Worm (Caenorhabditis elegans): ENCODE measurements around the gene C32D5.11.

The C32D5.11 gene

DNA sequence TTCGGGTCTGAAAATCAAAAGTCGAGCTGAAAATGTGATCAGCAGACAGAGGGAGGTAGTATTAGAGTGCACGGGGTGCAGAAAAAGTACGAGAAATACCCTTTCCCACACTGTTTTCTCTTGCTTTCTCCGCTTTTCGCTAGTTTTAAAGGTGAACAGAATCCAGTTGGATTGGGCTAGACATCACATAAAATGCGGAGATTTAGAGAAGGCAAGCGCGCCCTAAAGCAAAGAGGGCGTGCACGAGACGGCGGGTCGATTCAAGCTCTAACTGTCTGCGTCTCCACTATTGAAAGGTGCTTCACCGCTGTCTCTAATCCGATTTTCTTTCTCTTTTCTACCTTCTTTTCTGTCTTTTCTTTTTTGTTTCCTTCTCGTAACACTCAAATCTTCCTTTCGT, 14.9 kb upstream of the C32D5.11 start:
- peak; percentile 80 for TF ChIP-seq sma-3 (GFP tag; optimal IDR thresholded peaks at IDR 0.05)
- TF ChIP-seq ZK546.5 (tag; optimal IDR thresholded peaks at IDR 0.05): no peak
- TF ChIP-seq C34F6.9 (tag; optimal IDR thresholded peaks at IDR 0.05): peak; percentile 93
- peak; percentile 53 for TF ChIP-seq fos-1 (tag; optimal IDR thresholded peaks at IDR 0.05)
- TF ChIP-seq nhr-25 (tag; optimal IDR thresholded peaks at IDR 0.05): peak; percentile 79
- no peak for TF ChIP-seq nhr-10 (tag; optimal IDR thresholded peaks at IDR 0.05)
- no peak for TF ChIP-seq nhr-23 (tag; optimal IDR thresholded peaks at IDR 0.05)
- no peak for TF ChIP-seq peb-1 (tag; optimal IDR thresholded peaks at IDR 0.05)
- peak; percentile 92 for TF ChIP-seq blmp-1 (tag; optimal IDR thresholded peaks at IDR 0.05; ENCODE audit: insufficient read depth)
- peak; percentile 56 for TF ChIP-seq zag-1 (tag; optimal IDR thresholded peaks at IDR 0.05)
- peak; percentile 66 to 88 for TF ChIP-seq lsy-2 (tag; optimal IDR thresholded peaks at IDR 0.05)
- peak; percentile 88 for TF ChIP-seq crh-2 (tag; optimal IDR thresholded peaks at IDR 0.05)
- TF ChIP-seq lin-11 (tag; optimal IDR thresholded peaks at IDR 0.05): peak; percentile 83
- TF ChIP-seq lin-13 (GFP tag; optimal IDR thresholded peaks at IDR 0.05): peak; percentile 77
- peak; percentile 90 for TF ChIP-seq sma-9 (GFP tag; optimal IDR thresholded peaks at IDR 0.05)
- TF ChIP-seq sma-9 (tag; optimal IDR thresholded peaks at IDR 0.05): no peak
- no peak for TF ChIP-seq alr-1 (tag; optimal IDR thresholded peaks at IDR 0.05)
- peak; percentile 40 for TF ChIP-seq nhr-237 (tag; optimal IDR thresholded peaks at IDR 0.05)
- peak; percentile 60 for TF ChIP-seq ztf-4 (tag; optimal IDR thresholded peaks at IDR 0.05)
- TF ChIP-seq mab-5 (tag; optimal IDR thresholded peaks at IDR 0.05): peak; percentile 71
- peak; percentile 22 for TF ChIP-seq nhr-6 (tag; optimal IDR thresholded peaks at IDR 0.05)
- TF ChIP-seq mbf-1 (tag; optimal IDR thresholded peaks at IDR 0.05): no peak
- no peak for TF ChIP-seq ama-1 (optimal IDR thresholded peaks at IDR 0.05)
- TF ChIP-seq aly-2 (tag; optimal IDR thresholded peaks at IDR 0.05): no peak
- peak; percentile 91 for TF ChIP-seq unc-55 (GFP tag; optimal IDR thresholded peaks at IDR 0.05)
- no peak for TF ChIP-seq dmd-4 (tag; optimal IDR thresholded peaks at IDR 0.05)
- TF ChIP-seq nhr-21 (tag; optimal IDR thresholded peaks at IDR 0.05): peak; percentile 81
- no peak for TF ChIP-seq nhr-11 (tag; optimal IDR thresholded peaks at IDR 0.05)
- TF ChIP-seq lin-39 (tag; optimal IDR thresholded peaks at IDR 0.05): no peak
- no peak for TF ChIP-seq ztf-1 (GFP tag; conservative IDR thresholded peaks at IDR 0.05)
- TF ChIP-seq nhr-77 (tag; optimal IDR thresholded peaks at IDR 0.05): no peak
- no peak for TF ChIP-seq unc-39 (tag; optimal IDR thresholded peaks at IDR 0.05)
- TF ChIP-seq ztf-11 (tag; optimal IDR thresholded peaks at IDR 0.05): no peak
- TF ChIP-seq F13H6.1 (tag; optimal IDR thresholded peaks at IDR 0.05): peak; percentile 88
- peak; percentile 56 for TF ChIP-seq egl-27 (tag; optimal IDR thresholded peaks at IDR 0.05)
- TF ChIP-seq elt-1 (tag; optimal IDR thresholded peaks at IDR 0.05): no peak
- TF ChIP-seq mdl-1 (tag; optimal IDR thresholded peaks at IDR 0.05): peak; percentile 91 to 94
- TF ChIP-seq snpc-4 (tag; optimal IDR thresholded peaks at IDR 0.05): peak; percentile 66
- TF ChIP-seq nhr-129 (tag; optimal IDR thresholded peaks at IDR 0.05): peak; percentile 89
- TF ChIP-seq gmeb-1 (tag; optimal IDR thresholded peaks at IDR 0.05): peak; percentile 77

DNA sequence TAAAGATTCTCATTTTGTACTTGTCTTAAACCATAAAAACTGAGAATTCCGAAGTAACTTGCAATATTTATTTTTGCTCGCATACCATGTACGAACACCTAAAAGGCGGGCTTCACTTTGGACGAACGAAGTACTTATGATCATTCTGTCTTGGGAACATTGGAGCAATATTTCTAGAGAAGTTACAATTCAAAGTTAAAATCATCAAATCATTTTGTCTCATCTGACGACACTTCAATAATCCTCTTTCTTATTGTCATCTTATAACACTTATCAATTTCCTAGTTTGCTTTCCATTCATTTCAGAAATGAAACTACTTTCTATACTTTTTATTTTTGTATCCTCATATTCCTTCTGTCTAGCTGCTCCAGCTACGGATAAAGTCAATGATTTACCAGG, 11.4 kb upstream of the C32D5.11 start, which contains the start of gene ctsa-4.1:
Gene ctsa-4.1 (plus strand): TSS at position 301 of the 400 bp plus-strand sequence.
- TF ChIP-seq C34F6.9 (tag; optimal IDR thresholded peaks at IDR 0.05): no peak
- TF ChIP-seq F13H6.1 (tag; optimal IDR thresholded peaks at IDR 0.05): no peak
- no peak for TF ChIP-seq aly-2 (tag; optimal IDR thresholded peaks at IDR 0.05)
- TF ChIP-seq ceh-82 (tag; optimal IDR thresholded peaks at IDR 0.05): no peak
- no peak for TF ChIP-seq mab-5 (tag; optimal IDR thresholded peaks at IDR 0.05)
- TF ChIP-seq sma-9 (GFP tag; optimal IDR thresholded peaks at IDR 0.05): no peak
- TF ChIP-seq sma-9 (tag; optimal IDR thresholded peaks at IDR 0.05): no peak
- no peak for TF ChIP-seq ztf-11 (tag; optimal IDR thresholded peaks at IDR 0.05)
- TF ChIP-seq lin-39 (tag; optimal IDR thresholded peaks at IDR 0.05): no peak
- TF ChIP-seq mbf-1 (tag; optimal IDR thresholded peaks at IDR 0.05): no peak
- TF ChIP-seq dmd-4 (tag; optimal IDR thresholded peaks at IDR 0.05): no peak
- no peak for TF ChIP-seq ztf-1 (GFP tag; conservative IDR thresholded peaks at IDR 0.05)
- TF ChIP-seq nhr-77 (tag; optimal IDR thresholded peaks at IDR 0.05): no peak
- TF ChIP-seq lin-11 (tag; optimal IDR thresholded peaks at IDR 0.05): no peak
- no peak for TF ChIP-seq alr-1 (tag; optimal IDR thresholded peaks at IDR 0.05)
- TF ChIP-seq sma-3 (GFP tag; optimal IDR thresholded peaks at IDR 0.05): no peak

DNA sequence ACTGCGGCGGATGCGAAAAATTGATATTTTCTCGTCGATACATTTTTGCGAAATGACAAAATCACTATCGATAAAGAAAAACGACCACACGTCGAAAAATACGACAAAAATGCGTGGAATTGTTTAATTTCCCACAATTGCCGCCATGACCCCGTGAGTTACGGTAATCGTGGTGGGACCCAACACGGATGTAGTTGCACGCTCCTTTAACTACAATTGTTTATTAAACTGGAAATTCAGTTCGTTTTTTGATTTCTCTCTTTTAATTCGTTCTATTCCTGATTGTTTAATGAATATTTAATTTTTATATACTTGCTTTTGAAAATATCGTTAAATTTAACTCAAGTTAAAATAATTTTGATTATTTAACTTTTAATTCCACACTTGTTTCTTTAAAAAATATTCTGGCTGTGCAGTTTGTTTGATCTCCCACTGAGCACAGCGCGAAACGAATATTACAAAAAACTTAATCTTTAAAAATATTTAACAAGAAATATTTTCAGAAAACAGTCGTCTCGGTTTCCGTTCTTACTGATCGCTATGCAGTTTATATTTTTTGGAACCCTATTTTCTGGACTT, 10.1 kb upstream of the C32D5.11 start, which contains the start of the genes ani-2 and clec-88:
Gene ani-2 (minus strand): TSS at position 131 of the 579 bp plus-strand sequence.
Gene clec-88 (plus strand): TSS at position 486 of the 579 bp plus-strand sequence.
- TF ChIP-seq nhr-129 (tag; optimal IDR thresholded peaks at IDR 0.05): no peak
- no peak for TF ChIP-seq lin-39 (tag; optimal IDR thresholded peaks at IDR 0.05)
- TF ChIP-seq nhr-11 (tag; optimal IDR thresholded peaks at IDR 0.05): no peak
- TF ChIP-seq lin-11 (tag; optimal IDR thresholded peaks at IDR 0.05): no peak
- TF ChIP-seq mdl-1 (tag; optimal IDR thresholded peaks at IDR 0.05): no peak
- TF ChIP-seq dmd-4 (tag; optimal IDR thresholded peaks at IDR 0.05): no peak
- TF ChIP-seq mab-5 (tag; optimal IDR thresholded peaks at IDR 0.05): no peak
- TF ChIP-seq fos-1 (tag; optimal IDR thresholded peaks at IDR 0.05): no peak
- no peak for TF ChIP-seq ama-1 (optimal IDR thresholded peaks at IDR 0.05)
- TF ChIP-seq nhr-77 (tag; optimal IDR thresholded peaks at IDR 0.05): no peak
- TF ChIP-seq nhr-21 (tag; optimal IDR thresholded peaks at IDR 0.05): no peak
- TF ChIP-seq ZK546.5 (tag; optimal IDR thresholded peaks at IDR 0.05): no peak
- no peak for TF ChIP-seq nhr-23 (tag; optimal IDR thresholded peaks at IDR 0.05)
- no peak for TF ChIP-seq ztf-11 (tag; optimal IDR thresholded peaks at IDR 0.05)
- no peak for TF ChIP-seq Y55F3AM.14 (GFP tag; optimal IDR thresholded peaks at IDR 0.05)
- TF ChIP-seq R02D3.7 (tag; optimal IDR thresholded peaks at IDR 0.05): no peak
